Fruit fly (Drosophila melanogaster): ENCODE measurements around the gene Cpr65Ec.

Cpr65Ec gene

dm6 chr3L:7105693-7106092 lies 12.7 kb downstream of the Cpr65Ec start (continued):
- TF ChIP-seq CG15514 (GFP tag; optimal IDR thresholded peaks at IDR 0.05) (no peak), CG8281 (tag; optimal IDR thresholded peaks at IDR 0.05) (no peak), org-1 (GFP tag; optimal IDR thresholded peaks at IDR 0.05) (no peak), fd3F (GFP tag; optimal IDR thresholded peaks at IDR 0.05) (no peak), Max (GFP tag; optimal IDR thresholded peaks at IDR 0.05) (no peak), CG8359 (GFP tag; optimal IDR thresholded peaks at IDR 0.05; ENCODE audit: borderline replicate concordance) (no peak), tx (GFP tag; optimal IDR thresholded peaks at IDR 0.05) (no peak), Antp (GFP tag; optimal IDR thresholded peaks at IDR 0.05) (peak; percentile 12), mam (GFP tag; optimal IDR thresholded peaks at IDR 0.05) (no peak), CG4707 (GFP tag; optimal IDR thresholded peaks at IDR 0.05) (no peak), CG7839 (tag; optimal IDR thresholded peaks at IDR 0.05) (peak; percentile 8), Bdp1 (GFP tag; optimal IDR thresholded peaks at IDR 0.05) (no peak), CG2129 (GFP tag; IDR thresholded peaks at IDR 0.05; ENCODE audit: partially characterized antibody) (no peak), CG12744 (GFP tag; optimal IDR thresholded peaks at IDR 0.05) (no peak), CG17328 (GFP tag; IDR thresholded peaks at IDR 0.05) (no peak), CG12659 (GFP tag; optimal IDR thresholded peaks at IDR 0.05) (no peak), maf-S (GFP tag; optimal IDR thresholded peaks at IDR 0.05) (no peak), dimm (GFP tag; IDR thresholded peaks at IDR 0.05) (no peak), CG1529 (GFP tag; optimal IDR thresholded peaks at IDR 0.05) (no peak), Nf-YC (tag; optimal IDR thresholded peaks at IDR 0.05) (no peak), CG32532 (GFP tag; IDR thresholded peaks at IDR 0.05) (no peak), NfI (GFP tag; optimal IDR thresholded peaks at IDR 0.05) (no peak), E2f1 (GFP tag; IDR thresholded peaks at IDR 0.05) (no peak), CG4282 (GFP tag; optimal IDR thresholded peaks at IDR 0.05) (no peak), bowl (GFP tag; IDR thresholded peaks at IDR 0.05) (no peak), gcm2 (GFP tag; optimal IDR thresholded peaks at IDR 0.05) (no peak), pan (optimal IDR thresholded peaks at IDR 0.05) (no peak), pan (GFP tag; optimal IDR thresholded peaks at IDR 0.05 in 1 of 2, IDR thresholded peaks at IDR 0.05 in 1 of 2) (peak in 1 of 2 experiments; percentile 50), Hr78 (GFP tag; optimal IDR thresholded peaks at IDR 0.05) (no peak), p53 (GFP tag; optimal IDR thresholded peaks at IDR 0.05) (no peak), lola (GFP tag; optimal IDR thresholded peaks at IDR 0.05) (no peak), CG10321 (GFP tag; IDR thresholded peaks at IDR 0.05) (no peak), PHDP (tag; optimal IDR thresholded peaks at IDR 0.05) (no peak), CG10979 (tag; optimal IDR thresholded peaks at IDR 0.05) (peak; percentile 35), hb (GFP tag; IDR thresholded peaks at IDR 0.05; ENCODE audit: partially characterized antibody) (no peak), sens (GFP tag) (peak; percentile 64), Oaz (GFP tag; IDR thresholded peaks at IDR 0.05) (no peak), nmo (GFP tag; optimal IDR thresholded peaks at IDR 0.05) (peak; percentile 3), CG16863 (GFP tag; optimal IDR thresholded peaks at IDR 0.05) (no peak), CG6689 (GFP tag; IDR thresholded peaks at IDR 0.05) (0 out of 2 replicates have a peak, but pooled peaks have one; percentile 13), CG11696 (GFP tag; IDR thresholded peaks at IDR 0.05) (no peak), unc-4 (GFP tag; IDR thresholded peaks at IDR 0.05; ENCODE audit: partially characterized antibody) (no peak), psq (GFP tag; optimal IDR thresholded peaks at IDR 0.05) (no peak), CG15269 (tag; optimal IDR thresholded peaks at IDR 0.05) (peak; percentile 21), Sin3A (optimal IDR thresholded peaks at IDR 0.05) (no peak), tio (GFP tag; optimal IDR thresholded peaks at IDR 0.05) (no peak), CG11695 (GFP tag; IDR thresholded peaks at IDR 0.05) (no peak), esg (GFP tag; conservative IDR thresholded peaks at IDR 0.05) (no peak), CG43689 (GFP tag; IDR thresholded peaks at IDR 0.05) (no peak), CG34422 (GFP tag; IDR thresholded peaks at IDR 0.05) (no peak), Doc3 (GFP tag; IDR thresholded peaks at IDR 0.05; ENCODE audit: partially characterized antibody) (no peak), CG18764 (GFP tag; optimal IDR thresholded peaks at IDR 0.05) (no peak)

All from whole organism, embryonic.